Worm (Caenorhabditis elegans): Measurements from ENCODE around the gene srh-255.

srh-255 gene

DNA sequence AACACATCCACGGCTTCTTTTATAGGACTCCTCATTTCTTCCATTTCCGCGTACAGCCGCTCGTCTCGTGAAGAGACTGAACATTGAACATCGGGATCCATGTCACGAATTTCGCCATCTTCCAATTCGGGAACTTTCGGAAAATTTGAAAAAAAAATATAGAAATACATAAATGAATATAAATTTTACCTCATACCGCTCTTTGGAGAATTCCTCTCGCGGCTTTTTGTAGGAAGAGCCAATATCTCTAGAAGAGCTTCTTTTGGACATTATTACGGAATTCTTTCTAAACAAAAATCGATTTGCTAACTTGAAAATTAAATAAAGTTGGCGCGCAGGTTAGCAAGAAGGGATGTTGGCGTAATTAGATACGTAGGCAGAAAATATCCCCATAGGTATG is 17.9 kb downstream of the srh-255 start, which contains the start of gene T05E12.9:
Gene T05E12.9, minus strand, starts transcription at position 101 of the 400 bp plus-strand sequence.
- TF ChIP-seq hmg-1.2 (GFP tag; IDR thresholded peaks at IDR 0.05) (no peak), lag-1 (GFP tag; IDR thresholded peaks at IDR 0.05) (no peak), lir-1 (GFP tag; conservative IDR thresholded peaks at IDR 0.05) (no peak), dox-1 (GFP tag; IDR thresholded peaks at IDR 0.05) (no peak), ztf-22 (GFP tag; optimal IDR thresholded peaks at IDR 0.05) (no peak), lin-26 (GFP tag; IDR thresholded peaks at IDR 0.05) (no peak), ztf-18 (tag; optimal IDR thresholded peaks at IDR 0.05) (no peak), bed-2 (GFP tag; IDR thresholded peaks at IDR 0.05) (no peak), rpc-1 (optimal IDR thresholded peaks at IDR 0.05) (no peak), rpc-1 (tag; optimal IDR thresholded peaks at IDR 0.05) (no peak), ztf-25 (GFP tag; IDR thresholded peaks at IDR 0.05) (no peak), efl-1 (GFP tag; optimal IDR thresholded peaks at IDR 0.05) (no peak), Y95B8A.8 (GFP tag; IDR thresholded peaks at IDR 0.05) (no peak), pha-4 (tag; optimal IDR thresholded peaks at IDR 0.05) (no peak), Y53F4B.3 (GFP tag; IDR thresholded peaks at IDR 0.05) (no peak), ama-1 (optimal IDR thresholded peaks at IDR 0.05) (no peak), ama-1 (GFP tag; optimal IDR thresholded peaks at IDR 0.05) (no peak), B0019.2 (GFP tag; conservative IDR thresholded peaks at IDR 0.05) (no peak), ztf-3 (GFP tag; optimal IDR thresholded peaks at IDR 0.05) (no peak), zim-3 (tag; optimal IDR thresholded peaks at IDR 0.05) (no peak), Y53G8AR.9 (GFP tag; conservative IDR thresholded peaks at IDR 0.05) (no peak)

DNA sequence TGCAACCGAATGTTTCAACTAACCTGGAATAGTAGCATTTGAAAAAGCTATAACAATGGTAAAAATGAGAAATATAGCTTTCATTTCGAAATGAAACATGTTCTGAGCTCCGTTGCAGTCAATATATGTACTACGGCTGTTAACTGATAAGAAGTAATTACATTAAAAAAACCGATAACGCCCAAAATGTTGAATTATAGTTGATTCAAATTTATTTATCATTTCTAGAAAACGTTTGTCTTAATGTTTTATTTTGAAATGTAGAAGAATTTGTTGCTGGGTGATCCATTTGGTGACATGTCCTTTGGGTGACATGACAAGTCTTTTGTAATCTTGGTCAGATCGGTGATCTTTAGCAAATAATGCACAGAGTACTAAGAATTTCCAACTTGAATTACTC is 24.6 kb downstream of the srh-255 start, which contains the start of gene T05E12.6:
Gene T05E12.6, minus strand, starts transcription at position 101 of the 400 bp plus-strand sequence.
- TF ChIP-seq nfyb-1 (GFP tag; IDR thresholded peaks at IDR 0.05) (no peak), lin-26 (GFP tag; IDR thresholded peaks at IDR 0.05) (no peak), F39B2.1 (GFP tag; IDR thresholded peaks at IDR 0.05) (no peak), F57A8.1 (GFP tag; optimal IDR thresholded peaks at IDR 0.05) (no peak), cebp-2 (GFP tag; IDR thresholded peaks at IDR 0.05) (no peak), nfya-1 (tag; optimal IDR thresholded peaks at IDR 0.05; ENCODE audit: borderline replicate concordance, insufficient read depth) (no peak), snpc-3.4 (tag; optimal IDR thresholded peaks at IDR 0.05) (no peak), C06A6.2 (GFP tag; conservative IDR thresholded peaks at IDR 0.05) (no peak), ZK185.1 (tag; optimal IDR thresholded peaks at IDR 0.05; ENCODE audit: poor library complexity, severe bottlenecking) (no peak), sptf-2 (GFP tag; optimal IDR thresholded peaks at IDR 0.05) (no peak), Y79H2A.3 (GFP tag; conservative IDR thresholded peaks at IDR 0.05) (no peak), dpl-1 (GFP tag; optimal IDR thresholded peaks at IDR 0.05) (no peak), hmg-20 (GFP tag; IDR thresholded peaks at IDR 0.05) (no peak)

DNA sequence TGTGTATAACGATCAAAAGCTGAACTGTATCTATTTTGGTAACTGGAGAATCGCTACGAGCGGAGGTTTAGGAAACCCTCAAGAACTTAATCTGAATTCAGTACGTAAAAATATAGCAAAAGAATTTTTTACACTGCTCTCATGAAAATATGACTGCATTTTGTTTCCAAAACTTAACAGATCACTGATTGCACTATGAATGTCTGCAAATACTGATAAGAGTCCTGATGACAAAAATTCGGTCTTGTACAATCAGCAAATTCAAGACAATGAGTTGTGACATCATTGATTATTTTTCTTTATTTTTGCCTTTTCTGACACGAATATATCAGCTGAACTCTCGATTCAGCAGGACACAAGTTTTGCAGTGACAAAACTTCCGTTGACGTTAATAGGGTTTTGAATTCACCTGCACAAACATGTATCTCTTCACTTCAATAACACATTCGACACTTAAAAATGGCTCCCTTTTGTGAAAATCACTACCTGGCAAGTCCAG is 25.2 kb downstream of the srh-255 start, which contains the start of gene srh-237:
Gene srh-237, plus strand, starts transcription at position 449 of the 499 bp plus-strand sequence.
- TF ChIP-seq nhr-179 (tag; optimal IDR thresholded peaks at IDR 0.05) (no peak), bed-2 (GFP tag; IDR thresholded peaks at IDR 0.05) (no peak), ceh-91 (GFP tag; IDR thresholded peaks at IDR 0.05) (no peak), ama-1 (optimal IDR thresholded peaks at IDR 0.05) (no peak), ama-1 (GFP tag; optimal IDR thresholded peaks at IDR 0.05) (no peak), ztf-26 (tag; optimal IDR thresholded peaks at IDR 0.05) (no peak), Y95B8A.8 (GFP tag; IDR thresholded peaks at IDR 0.05) (no peak), atf-7 (tag; optimal IDR thresholded peaks at IDR 0.05) (no peak), Y79H2A.3 (GFP tag; conservative IDR thresholded peaks at IDR 0.05) (no peak), ceh-40 (GFP tag; IDR thresholded peaks at IDR 0.05) (no peak), B0035.1 (tag; optimal IDR thresholded peaks at IDR 0.05) (no peak), ceh-58 (GFP tag; IDR thresholded peaks at IDR 0.05) (no peak), snpc-4 (GFP tag; optimal IDR thresholded peaks at IDR 0.05) (no peak), snpc-4 (tag; optimal IDR thresholded peaks at IDR 0.05) (peak in 1 of 4 experiments; percentile 25), chd-7 (tag; optimal IDR thresholded peaks at IDR 0.05) (no peak), F49E8.2 (tag; optimal IDR thresholded peaks at IDR 0.05; ENCODE audit: insufficient read depth) (no peak), T26A5.8 (tag; optimal IDR thresholded peaks at IDR 0.05) (no peak), dox-1 (GFP tag; IDR thresholded peaks at IDR 0.05) (no peak), nhr-80 (tag; optimal IDR thresholded peaks at IDR 0.05) (peak; percentile 67)

All from whole organism, young adult.